Fruit fly (Drosophila melanogaster): Measurements from ENCODE around the gene Rsf1.

dm6 chr2L:10301918-10302317 is 38.6 kb upstream of the Rsf1 start, which contains the start of gene CG13138:
- TF ChIP-seq CG13296 (GFP tag; optimal IDR thresholded peaks at IDR 0.05) (no peak), exex (tag; optimal IDR thresholded peaks at IDR 0.05) (no peak), CG4424 (GFP tag; optimal IDR thresholded peaks at IDR 0.05) (no peak), fru (optimal IDR thresholded peaks at IDR 0.05) (no peak), CG4820 (GFP tag; optimal IDR thresholded peaks at IDR 0.05) (no peak)

Measured in whole organism, embryonic.